Worm (Caenorhabditis elegans) whole organism, late embryonic: Measurements from ENCODE around the gene C18D11.7.

ENCODE experiments used
- C38D4.7 ChIP-seq: fragments of 200-800 bp; sonication (Bioruptor generic); optimal IDR thresholded peaks from 2 replicates; lab custom pipeline; 2018; ENCODE audit warnings: mild to moderate bottlenecking, missing genetic modification characterization, moderate library complexity, missing compliant biosample characterization
- F13H6.1 ChIP-seq: sonication (generic microtip); optimal IDR thresholded peaks from 2 replicates; lab custom pipeline; 2016; ENCODE audit warnings: missing genetic modification characterization, missing compliant biosample characterization
- K02D7.2 ChIP-seq: sonication (generic microtip); optimal IDR thresholded peaks from 2 replicates; lab custom pipeline; 2017; ENCODE audit warnings: mild to moderate bottlenecking, missing genetic modification characterization, missing compliant biosample characterization
- K09A11.1 ChIP-seq: sonication (generic microtip); optimal IDR thresholded peaks from 2 replicates; lab custom pipeline; 2017; ENCODE audit warnings: antibody characterized with exemption, mild to moderate bottlenecking, missing genetic modification characterization, missing compliant biosample characterization; ENCODE audit not compliant: insufficient read depth
- ahr-1 ChIP-seq: sonication (generic microtip); optimal IDR thresholded peaks from 2 replicates; lab custom pipeline; 2016; ENCODE audit warnings: missing genetic modification characterization, missing compliant biosample characterization
- ama-1 ChIP-seq: fragments of 150-350 bp; optimal IDR thresholded peaks from 2 replicates; lab custom pipeline; 2014
- ceh-14 ChIP-seq: sonication (generic microtip); optimal IDR thresholded peaks from 2 replicates; lab custom pipeline; 2016; ENCODE audit warnings: missing genotype, missing genetic modification characterization, missing compliant biosample characterization
- ceh-18 ChIP-seq: sonication (generic microtip); optimal IDR thresholded peaks from 2 replicates; lab custom pipeline; 2016; ENCODE audit warnings: missing genetic modification characterization, missing compliant biosample characterization
- ceh-2 ChIP-seq: sonication (generic microtip); optimal IDR thresholded peaks from 2 replicates; lab custom pipeline; 2016; ENCODE audit warnings: missing genotype, missing genetic modification characterization, missing compliant biosample characterization
- ceh-22 ChIP-seq: sonication (generic microtip); optimal IDR thresholded peaks from 2 replicates; lab custom pipeline; 2017; ENCODE audit warnings: missing biosample characterization, missing genetic modification characterization
- ceh-31 ChIP-seq: sonication (generic microtip); optimal IDR thresholded peaks from 2 replicates; lab custom pipeline; 2016; ENCODE audit warnings: missing genetic modification characterization, missing compliant biosample characterization
- ceh-45 ChIP-seq: fragments of 200-800 bp; sonication (Bioruptor generic); IDR thresholded peaks from 2 replicates; pipeline ENCODE4 v1.3.6; 2022; ENCODE audit warnings: missing genetic modification reagents, missing genetic modification characterization, missing compliant biosample characterization
- ceh-48 ChIP-seq: sonication (generic microtip); optimal IDR thresholded peaks from 2 replicates; lab custom pipeline; 2016; ENCODE audit warnings: missing genetic modification characterization, inconsistent platforms, missing compliant biosample characterization
- ceh-9 ChIP-seq: sonication (generic microtip); optimal IDR thresholded peaks from 2 replicates; lab custom pipeline; 2016; ENCODE audit warnings: mild to moderate bottlenecking, missing genetic modification characterization, inconsistent platforms, missing compliant biosample characterization
- che-1 ChIP-seq: sonication (generic microtip); optimal IDR thresholded peaks from 2 replicates; lab custom pipeline; 2016; ENCODE audit warnings: mild to moderate bottlenecking, missing genetic modification characterization, missing compliant biosample characterization
- dmd-4 ChIP-seq: sonication (generic microtip); optimal IDR thresholded peaks from 2 replicates; lab custom pipeline; 2016; ENCODE audit warnings: borderline replicate concordance, missing genetic modification characterization, missing compliant biosample characterization
- elt-2 ChIP-seq: sonication (generic microtip); optimal IDR thresholded peaks from 2 replicates; lab custom pipeline; 2016; ENCODE audit warnings: missing genetic modification reagents, missing genetic modification characterization, missing compliant biosample characterization
- fax-1 ChIP-seq: sonication (generic microtip); optimal IDR thresholded peaks from 2 replicates; lab custom pipeline; 2016; ENCODE audit warnings: missing genotype, missing genetic modification characterization, missing compliant biosample characterization
- fkh-10 ChIP-seq: fragments of 150-350 bp; optimal IDR thresholded peaks from 2 replicates; lab custom pipeline; 2014; ENCODE audit warnings: missing biosample characterization, missing genetic modification reagents, missing genetic modification characterization
- hlh-13 ChIP-seq: fragments of 200-800 bp; sonication (Bioruptor generic); optimal IDR thresholded peaks from 2 replicates; lab custom pipeline; 2018; ENCODE audit warnings: mild to moderate bottlenecking, missing genetic modification characterization, missing compliant biosample characterization
- hlh-15 ChIP-seq: sonication (generic microtip); optimal IDR thresholded peaks from 2 replicates; lab custom pipeline; 2016; ENCODE audit warnings: missing genetic modification characterization, missing compliant biosample characterization
- hlh-30 ChIP-seq: sonication (generic microtip); optimal IDR thresholded peaks from 2 replicates; lab custom pipeline; 2017; ENCODE audit warnings: antibody characterized with exemption, missing genetic modification characterization, missing compliant biosample characterization; ENCODE audit not compliant: insufficient read depth
- hlh-6 ChIP-seq: sonication (generic microtip); optimal IDR thresholded peaks from 2 replicates; lab custom pipeline; 2016; ENCODE audit warnings: missing genotype, missing genetic modification characterization, missing compliant biosample characterization
- lin-11 ChIP-seq: fragments of 200-800 bp; sonication (Bioruptor generic); optimal IDR thresholded peaks from 2 replicates; lab custom pipeline; 2018; ENCODE audit warnings: mild to moderate bottlenecking, missing genetic modification characterization, missing compliant biosample characterization
- madf-2 ChIP-seq: sonication (generic microtip); optimal IDR thresholded peaks from 2 replicates; lab custom pipeline; 2017; ENCODE audit warnings: missing genetic modification characterization, missing compliant biosample characterization
- mec-3 ChIP-seq: sonication (generic microtip); optimal IDR thresholded peaks from 2 replicates; lab custom pipeline; 2016; ENCODE audit warnings: borderline replicate concordance, missing genetic modification characterization, missing compliant biosample characterization
- nfya-1 ChIP-seq: sonication (generic microtip); optimal IDR thresholded peaks from 2 replicates; lab custom pipeline; 2017; ENCODE audit warnings: missing genetic modification characterization, mild to moderate bottlenecking, missing compliant biosample characterization, antibody characterized with exemption, moderate library complexity
- nhr-11 ChIP-seq: fragments of 150-350 bp; optimal IDR thresholded peaks from 2 replicates; lab custom pipeline; 2014; ENCODE audit warnings: missing biosample characterization, missing genetic modification characterization
- nhr-232 ChIP-seq: sonication (generic microtip); optimal IDR thresholded peaks from 2 replicates; lab custom pipeline; 2016; ENCODE audit warnings: missing genetic modification characterization, missing compliant biosample characterization
- odd-2 ChIP-seq: sonication (generic microtip); optimal IDR thresholded peaks from 2 replicates; lab custom pipeline; 2017; ENCODE audit warnings: antibody characterized with exemption, mild to moderate bottlenecking, missing genetic modification characterization, missing compliant biosample characterization
- pat-9 ChIP-seq: fragments of 200-800 bp; sonication (Bioruptor generic); optimal IDR thresholded peaks from 2 replicates; lab custom pipeline; 2018; ENCODE audit warnings: mild to moderate bottlenecking, missing genetic modification characterization, moderate library complexity, missing compliant biosample characterization
- pha-2 ChIP-seq: sonication (generic microtip); optimal IDR thresholded peaks from 2 replicates; lab custom pipeline; 2017; ENCODE audit warnings: mild to moderate bottlenecking, missing genetic modification characterization, missing compliant biosample characterization
- pha-4 ChIP-seq: fragments of 150-350 bp; optimal IDR thresholded peaks from 2 replicates; lab custom pipeline; 2018; ENCODE audit warnings: missing biosample characterization, missing genetic modification reagents, missing genetic modification characterization
- pqm-1 ChIP-seq: sonication (generic microtip); optimal IDR thresholded peaks from 2 replicates; lab custom pipeline; 2016; ENCODE audit warnings: missing genetic modification characterization, missing compliant biosample characterization
- pros-1 ChIP-seq: fragments of 150-350 bp; optimal IDR thresholded peaks from 2 replicates; lab custom pipeline; 2014; ENCODE audit warnings: missing biosample characterization, missing genetic modification reagents, missing genetic modification characterization
- ref-2 ChIP-seq: sonication (generic microtip); optimal IDR thresholded peaks from 2 replicates; lab custom pipeline; 2016; ENCODE audit warnings: missing genetic modification characterization, missing compliant biosample characterization
- rnt-1 ChIP-seq: sonication (generic microtip); optimal IDR thresholded peaks from 2 replicates; lab custom pipeline; 2016; ENCODE audit warnings: missing genetic modification characterization, missing compliant biosample characterization
- sdc-2 ChIP-seq: sonication (generic microtip); optimal IDR thresholded peaks from 2 replicates; lab custom pipeline; 2016; ENCODE audit warnings: missing genotype, missing genetic modification characterization, missing compliant biosample characterization
- syd-9 ChIP-seq: sonication (generic microtip); optimal IDR thresholded peaks from 2 replicates; lab custom pipeline; 2016; ENCODE audit warnings: mild to moderate bottlenecking, missing genetic modification characterization, moderate library complexity, missing compliant biosample characterization
- tbx-2 ChIP-seq: sonication (generic microtip); optimal IDR thresholded peaks from 2 replicates; lab custom pipeline; 2016; ENCODE audit warnings: missing genetic modification characterization, missing compliant biosample characterization
- tbx-7 ChIP-seq: sonication (generic microtip); optimal IDR thresholded peaks from 2 replicates; lab custom pipeline; 2016; ENCODE audit warnings: missing genotype, missing genetic modification characterization, missing compliant biosample characterization
- unc-42 ChIP-seq: sonication (generic microtip); optimal IDR thresholded peaks from 2 replicates; lab custom pipeline; 2016; ENCODE audit warnings: missing genotype, missing genetic modification characterization, missing compliant biosample characterization
- unc-55 ChIP-seq: sonication (generic microtip); optimal IDR thresholded peaks from 2 replicates; lab custom pipeline; 2017; ENCODE audit warnings: missing biosample characterization, missing genetic modification reagents, missing genetic modification characterization
- unc-86 ChIP-seq: sonication (generic microtip); optimal IDR thresholded peaks from 2 replicates; lab custom pipeline; 2016; ENCODE audit warnings: missing genetic modification characterization, missing compliant biosample characterization

The C18D11.7 gene

DNA sequence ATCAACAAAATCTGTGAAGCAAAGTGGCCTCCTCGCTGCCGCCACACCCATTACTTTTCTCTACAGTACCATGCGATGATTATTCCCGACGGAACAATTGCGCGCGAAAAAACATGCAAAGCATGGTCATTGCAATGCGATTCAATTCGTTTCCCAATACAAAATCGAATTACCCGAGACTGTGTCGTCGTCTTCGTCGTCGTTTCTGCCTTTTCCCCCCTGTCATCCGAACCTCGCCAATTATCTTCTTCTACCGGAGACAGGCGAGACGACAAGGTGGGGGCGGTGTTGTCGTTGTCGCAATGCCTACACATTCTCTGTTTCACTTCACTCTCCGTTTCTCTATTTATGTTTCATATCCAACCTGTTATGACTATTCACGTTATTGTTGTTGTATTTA is 5.2 kb upstream of the C18D11.7 start:
- TF ChIP-seq madf-2: no peak
- no peak for TF ChIP-seq tbx-7 (tag; lab: Kevin White, UChicago)
- peak; percentile 63 for TF ChIP-seq ceh-31 (tag; lab: Kevin White, UChicago)
- TF ChIP-seq unc-55 (GFP tag; lab: Kevin White, UChicago): no peak
- no peak for TF ChIP-seq pha-2 (tag; lab: Kevin White, UChicago)
- TF ChIP-seq unc-42 (tag; lab: Kevin White, UChicago): no peak
- TF ChIP-seq hlh-6: peak; percentile 9
- peak; percentile 30 for TF ChIP-seq ref-2 (tag; lab: Kevin White, UChicago)
- TF ChIP-seq rnt-1: no peak

ce11 chrIII:11810447-11810846 is 3.9 kb upstream of the C18D11.7 start, which contains the start of gene C18D11.6:
TSS of gene C18D11.6 (plus strand) at chrIII:11810556.
- TF ChIP-seq ama-1 (no peak), ceh-2 (tag; lab: Kevin White, UChicago) (no peak), ahr-1 (tag; lab: Kevin White, UChicago) (no peak), nhr-232 (tag; lab: Kevin White, UChicago) (no peak), F13H6.1 (tag; lab: Kevin White, UChicago) (no peak), unc-42 (tag; lab: Kevin White, UChicago) (no peak), hlh-30 (tag; lab: Kevin White, UChicago) (no peak), unc-86 (no peak)

DNA sequence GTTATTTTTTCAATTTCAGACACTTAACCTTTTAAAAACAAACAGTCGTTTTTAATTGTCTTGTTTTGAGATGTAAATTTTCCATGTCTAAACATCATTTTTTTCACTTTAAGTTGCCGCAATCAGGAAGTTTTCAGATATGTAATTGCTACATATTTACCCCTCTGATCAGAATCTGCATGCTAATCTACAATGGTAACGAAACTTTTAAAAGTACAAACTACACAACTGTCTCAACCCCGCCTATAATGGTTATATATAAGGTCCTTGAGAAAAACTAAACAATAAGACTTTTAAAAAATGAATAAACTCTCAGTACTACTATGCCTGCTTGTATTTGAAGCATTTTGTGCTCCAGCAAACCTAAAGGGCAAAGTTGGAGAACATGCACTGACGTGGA is 2.2 kb upstream of the C18D11.7 start, which contains the start of gene C18D11.9:
C18D11.9 (plus strand) TSS at position 301 of the 400 bp plus-strand sequence.
- TF ChIP-seq unc-42 (tag; lab: Kevin White, UChicago) (no peak), ceh-2 (tag; lab: Kevin White, UChicago) (no peak), unc-55 (GFP tag; lab: Kevin White, UChicago) (no peak), odd-2 (no peak), K09A11.1 (tag; lab: Kevin White, UChicago) (no peak), ceh-9 (tag; lab: Kevin White, UChicago) (no peak), ceh-45 (GFP tag; lab: Robert Waterston, UW) (no peak), pha-4 (tag; lab: Kevin White, UChicago) (no peak), sdc-2 (tag; lab: Kevin White, UChicago) (no peak), rnt-1 (no peak), hlh-15 (tag; lab: Kevin White, UChicago) (no peak), hlh-30 (tag; lab: Kevin White, UChicago) (no peak), che-1 (tag; lab: Kevin White, UChicago) (no peak), elt-2 (tag; lab: Kevin White, UChicago) (no peak), ama-1 (no peak), mec-3 (tag; lab: Kevin White, UChicago) (no peak), lin-11 (tag; lab: Kevin White, UChicago) (no peak)

- no peak for TF ChIP-seq ceh-31 (tag; lab: Kevin White, UChicago)
- no peak for TF ChIP-seq hlh-13
- TF ChIP-seq K02D7.2: no peak
- TF ChIP-seq pha-2 (tag; lab: Kevin White, UChicago): no peak
- TF ChIP-seq ahr-1 (tag; lab: Kevin White, UChicago): no peak
- no peak for TF ChIP-seq pros-1 (tag; lab: Kevin White, UChicago)
- TF ChIP-seq tbx-2 (tag; lab: Kevin White, UChicago): no peak
- no peak for TF ChIP-seq nhr-11 (tag; lab: Kevin White, UChicago)
- no peak for TF ChIP-seq che-1 (tag; lab: Kevin White, UChicago)
- no peak for TF ChIP-seq nfya-1 (tag; lab: Kevin White, UChicago)
- no peak for TF ChIP-seq odd-2
Measured at ce11 chrIII:11807418-11807817, 823 bp upstream of the C18D11.7 start, which contains the start of gene C18D11.10. TSS of gene C18D11.10 (plus strand) at chrIII:11807718.

- TF ChIP-seq fkh-10 (GFP tag; lab: Kevin White, UChicago) (no peak), nhr-232 (tag; lab: Kevin White, UChicago) (no peak), fax-1 (tag; lab: Kevin White, UChicago) (no peak), ceh-14 (no peak), sdc-2 (tag; lab: Kevin White, UChicago) (no peak), ceh-45 (GFP tag; lab: Robert Waterston, UW) (no peak), ceh-18 (tag; lab: Kevin White, UChicago) (no peak), dmd-4 (no peak), pha-4 (tag; lab: Kevin White, UChicago) (no peak), syd-9 (no peak), ceh-22 (tag; lab: Kevin White, UChicago) (no peak), pat-9 (tag; lab: Kevin White, UChicago) (no peak), ceh-48 (tag; lab: Kevin White, UChicago) (no peak), C38D4.7 (GFP tag; lab: Kevin White, UChicago) (no peak), lin-11 (tag; lab: Kevin White, UChicago) (no peak), pqm-1 (tag; lab: Kevin White, UChicago) (no peak)
Measured at ce11 chrIII:11795448-11795847, 11.1 kb downstream of the C18D11.7 start, which contains the start of gene twk-39. TSS of gene twk-39 (plus strand) at chrIII:11795748.
